Fruit fly (Drosophila melanogaster): Measurements from ENCODE around the gene CG3226.

Gene CG3226

dm6 chrX:6662876-6663551 is 9.0 kb upstream of the CG3226 start:
- TF ChIP-seq Mio (GFP tag; optimal IDR thresholded peaks at IDR 0.05) (no peak), foxo (GFP tag; optimal IDR thresholded peaks at IDR 0.05) (peak in 1 of 2 experiments; percentile 38), fru (GFP tag; optimal IDR thresholded peaks at IDR 0.05) (peak; percentile 31), sage (GFP tag; optimal IDR thresholded peaks at IDR 0.05) (no peak), ey (GFP tag; optimal IDR thresholded peaks at IDR 0.05) (peak; percentile 12)

DNA sequence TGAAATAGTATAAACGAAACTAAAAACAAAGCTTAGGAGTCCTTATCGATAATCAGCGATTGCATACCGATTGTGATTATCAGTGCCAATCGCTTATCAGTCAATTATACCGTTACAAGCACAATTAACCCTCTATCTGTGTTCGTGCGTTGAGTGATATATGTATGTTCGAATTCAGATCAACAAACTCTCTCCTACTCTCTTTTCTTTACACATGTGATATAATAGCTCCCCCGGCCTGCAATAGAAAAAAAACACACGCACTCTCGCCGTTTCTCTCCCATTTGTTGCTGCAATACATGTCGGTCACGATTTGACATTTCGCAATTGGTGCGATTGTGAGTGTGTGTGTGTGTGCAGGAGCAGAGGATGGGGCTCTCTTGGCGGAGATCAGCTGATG is 8.3 kb upstream of the CG3226 start:
- TF ChIP-seq Sp1 (GFP tag; optimal IDR thresholded peaks at IDR 0.05) (no peak), jim (GFP tag; optimal IDR thresholded peaks at IDR 0.05) (no peak), HLH106 (tag; optimal IDR thresholded peaks at IDR 0.05) (no peak), N (GFP tag; optimal IDR thresholded peaks at IDR 0.05) (no peak), sv (GFP tag; optimal IDR thresholded peaks at IDR 0.05) (no peak), lola (GFP tag; optimal IDR thresholded peaks at IDR 0.05) (no peak)

- TF ChIP-seq Rel (GFP tag; optimal IDR thresholded peaks at IDR 0.05) (no peak), Rel (tag; optimal IDR thresholded peaks at IDR 0.05) (no peak), Hnf4 (GFP tag; optimal IDR thresholded peaks at IDR 0.05) (no peak), N (GFP tag; optimal IDR thresholded peaks at IDR 0.05) (no peak), GATAd (GFP tag; optimal IDR thresholded peaks at IDR 0.05) (no peak), OdsH (GFP tag; optimal IDR thresholded peaks at IDR 0.05) (peak; percentile 21), CrebA (GFP tag; optimal IDR thresholded peaks at IDR 0.05; ENCODE audit: borderline replicate concordance) (no peak), sv (GFP tag; optimal IDR thresholded peaks at IDR 0.05) (no peak), rgr (GFP tag; optimal IDR thresholded peaks at IDR 0.05) (no peak), foxo (GFP tag; optimal IDR thresholded peaks at IDR 0.05) (peak in 1 of 2 experiments; percentile 6), dmrt93B (GFP tag; optimal IDR thresholded peaks at IDR 0.05) (no peak), Hr78 (GFP tag; optimal IDR thresholded peaks at IDR 0.05) (no peak), psq (GFP tag; optimal IDR thresholded peaks at IDR 0.05) (peak; percentile 9), Mio (GFP tag; optimal IDR thresholded peaks at IDR 0.05) (no peak), HLH106 (tag; optimal IDR thresholded peaks at IDR 0.05) (no peak), CG32264 (GFP tag; optimal IDR thresholded peaks at IDR 0.05) (no peak), dsf (GFP tag; optimal IDR thresholded peaks at IDR 0.05; ENCODE audit: borderline replicate concordance) (no peak), CG9705 (GFP tag; optimal IDR thresholded peaks at IDR 0.05) (no peak), Sp1 (GFP tag; optimal IDR thresholded peaks at IDR 0.05) (no peak)
Measured at dm6 chrX:6661880-6662279, 7.8 kb upstream of the CG3226 start.

DNA sequence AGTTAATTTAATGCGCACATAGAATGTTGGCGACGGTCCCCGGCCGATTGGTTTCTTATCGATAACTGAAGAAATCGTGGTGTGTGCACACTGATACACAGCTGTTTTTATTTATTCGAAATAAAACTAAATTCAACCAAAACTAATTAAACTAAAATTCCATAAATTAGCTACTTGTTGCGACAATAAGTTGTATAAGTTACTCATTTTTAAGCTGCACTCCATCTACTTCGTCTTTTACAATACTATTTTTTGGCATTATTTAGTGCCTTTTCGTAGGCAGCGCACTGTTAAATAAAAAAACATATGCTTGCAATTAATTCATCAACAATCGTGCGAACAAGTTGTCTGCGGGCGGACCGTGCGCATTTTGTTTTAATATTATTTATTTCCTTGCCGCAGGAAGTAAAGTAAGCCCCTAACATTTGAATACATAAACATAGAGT is 7.4 kb upstream of the CG3226 start, which contains the start of the genes CG3224 and Ctr1A:
Gene CG3224, minus strand, starts transcription at position 71 of the 446 bp plus-strand sequence.
Gene Ctr1A, plus strand, starts transcription at position 256 of the 446 bp plus-strand sequence.
- TF ChIP-seq Vsx2 (GFP tag; optimal IDR thresholded peaks at IDR 0.05; ENCODE audit: partially characterized antibody) (no peak), foxo (GFP tag; optimal IDR thresholded peaks at IDR 0.05) (peak in 1 of 2 experiments; percentile 5), woc (GFP tag; optimal IDR thresholded peaks at IDR 0.05) (peak; percentile 4), fru (GFP tag; optimal IDR thresholded peaks at IDR 0.05) (peak; percentile 35), dmrt93B (GFP tag; optimal IDR thresholded peaks at IDR 0.05) (no peak), CG9705 (GFP tag; optimal IDR thresholded peaks at IDR 0.05) (no peak), brk (GFP tag; optimal IDR thresholded peaks at IDR 0.05) (peak; percentile 20), Jra (GFP tag; optimal IDR thresholded peaks at IDR 0.05) (peak; percentile 19), CrebA (GFP tag; optimal IDR thresholded peaks at IDR 0.05; ENCODE audit: borderline replicate concordance) (no peak), Abd-B (GFP tag; optimal IDR thresholded peaks at IDR 0.05) (no peak), tai (GFP tag; optimal IDR thresholded peaks at IDR 0.05) (no peak), h (GFP tag; optimal IDR thresholded peaks at IDR 0.05) (peak; percentile 44), Hnf4 (GFP tag; optimal IDR thresholded peaks at IDR 0.05) (peak; percentile 13), Sp1 (GFP tag; optimal IDR thresholded peaks at IDR 0.05) (no peak), CG32264 (GFP tag; optimal IDR thresholded peaks at IDR 0.05) (no peak)

dm6 chrX:6659919-6660318 is 5.9 kb upstream of the CG3226 start:
- no peak for TF ChIP-seq CG32264 (GFP tag; optimal IDR thresholded peaks at IDR 0.05)
- no peak for TF ChIP-seq rgr (GFP tag; optimal IDR thresholded peaks at IDR 0.05)
- no peak for TF ChIP-seq tai (GFP tag; optimal IDR thresholded peaks at IDR 0.05)
- no peak for TF ChIP-seq Abd-B (GFP tag; optimal IDR thresholded peaks at IDR 0.05)
- TF ChIP-seq Rel (GFP tag; optimal IDR thresholded peaks at IDR 0.05): no peak
- TF ChIP-seq Rel (tag; optimal IDR thresholded peaks at IDR 0.05): peak; percentile 1
- no peak for TF ChIP-seq Dif (GFP tag; optimal IDR thresholded peaks at IDR 0.05; ENCODE audit: partially characterized antibody)
- no peak for TF ChIP-seq jim (GFP tag; optimal IDR thresholded peaks at IDR 0.05)
- TF ChIP-seq Sp1 (GFP tag; optimal IDR thresholded peaks at IDR 0.05): no peak
- no peak for TF ChIP-seq woc (GFP tag; optimal IDR thresholded peaks at IDR 0.05)
- TF ChIP-seq GATAd (GFP tag; optimal IDR thresholded peaks at IDR 0.05): no peak
- no peak for TF ChIP-seq OdsH (GFP tag; optimal IDR thresholded peaks at IDR 0.05)
- TF ChIP-seq CG9705 (GFP tag; optimal IDR thresholded peaks at IDR 0.05): no peak
- peak; percentile 52 for TF ChIP-seq N (GFP tag; optimal IDR thresholded peaks at IDR 0.05)
- TF ChIP-seq psq (GFP tag; optimal IDR thresholded peaks at IDR 0.05): peak; percentile 53
